Fruit fly (Drosophila melanogaster) whole organism, prepupa: ENCODE results near the gene L2HGDH.

Experiments used
- CG10631 ChIP-seq: fragments of 200-800 bp; sonication (Bioruptor generic); optimal IDR thresholded peaks from 2 replicates; lab custom pipeline; 2016; ENCODE audit warnings: missing biosample characterization, missing genetic modification characterization
- CG11294 ChIP-seq: fragments of 200-800 bp; sonication (Bioruptor generic); IDR thresholded peaks from 2 replicates; pipeline ENCODE4 v1.3.6; 2022; ENCODE audit warnings: missing biosample characterization, missing genetic modification characterization
- CG11762 ChIP-seq: fragments of 200-800 bp; sonication (Bioruptor generic); optimal IDR thresholded peaks from 3 replicates; lab custom pipeline; 2016; ENCODE audit warnings: missing biosample characterization, missing genetic modification characterization; ENCODE audit not compliant: insufficient read depth
- CG11902 ChIP-seq: fragments of 200-800 bp; sonication (Bioruptor generic); optimal IDR thresholded peaks from 3 replicates; lab custom pipeline; 2016; ENCODE audit warnings: missing biosample characterization, missing genetic modification characterization
- CG15336 ChIP-seq: fragments of 200-800 bp; sonication (Bioruptor generic); IDR thresholded peaks from 2 replicates; pipeline ENCODE4 v1.3.6; 2022; ENCODE audit warnings: missing biosample characterization, missing genetic modification characterization
- CG1621 ChIP-seq: fragments of 200-800 bp; sonication (Bioruptor generic); optimal IDR thresholded peaks from 3 replicates; lab custom pipeline; 2018; ENCODE audit warnings: missing biosample characterization, mild to moderate bottlenecking, missing genetic modification characterization
- CG16779 ChIP-seq: fragments of 200-800 bp; sonication (Bioruptor generic); optimal IDR thresholded peaks from 3 replicates; lab custom pipeline; 2017; ENCODE audit warnings: missing biosample characterization, mild to moderate bottlenecking, missing genetic modification characterization
- CG3032 ChIP-seq: fragments of 200-800 bp; optimal IDR thresholded peaks from 2 replicates; lab custom pipeline; 2019; ENCODE audit warnings: missing biosample characterization, mild to moderate bottlenecking, missing genetic modification characterization, moderate library complexity
- CG31627 ChIP-seq: fragments of 200-800 bp; sonication (Bioruptor generic); optimal IDR thresholded peaks from 3 replicates; lab custom pipeline; 2016; ENCODE audit warnings: missing biosample characterization, missing genetic modification characterization
- CG32006 ChIP-seq: fragments of 200-800 bp; sonication (Bioruptor generic); optimal IDR thresholded peaks from 3 replicates; lab custom pipeline; 2017; ENCODE audit warnings: missing biosample characterization, mild to moderate bottlenecking, missing genetic modification characterization
- CG34406 ChIP-seq: fragments of 200-800 bp; sonication (Bioruptor generic); optimal IDR thresholded peaks from 3 replicates; lab custom pipeline; 2016; ENCODE audit warnings: missing biosample characterization, missing genetic modification characterization
- CG3919 ChIP-seq: fragments of 200-800 bp; sonication (Bioruptor generic); optimal IDR thresholded peaks from 3 replicates; lab custom pipeline; 2016; ENCODE audit warnings: missing biosample characterization, missing genetic modification characterization
- CG4318 ChIP-seq: fragments of 200-800 bp; sonication (Bioruptor generic); optimal IDR thresholded peaks from 3 replicates; lab custom pipeline; 2017; ENCODE audit warnings: missing biosample characterization, mild to moderate bottlenecking, missing genetic modification characterization
- CG6163 ChIP-seq: fragments of 200-800 bp; sonication (Bioruptor generic); IDR thresholded peaks from 3 replicates; pipeline ENCODE4 v1.3.6; 2022; ENCODE audit warnings: missing biosample characterization, missing genetic modification characterization
- CG6276 ChIP-seq: fragments of 200-800 bp; sonication (Bioruptor generic); optimal IDR thresholded peaks from 2 replicates; lab custom pipeline; 2017; ENCODE audit warnings: missing biosample characterization, mild to moderate bottlenecking, missing genetic modification characterization
- CG6792 ChIP-seq: fragments of 200-800 bp; sonication (Bioruptor generic); optimal IDR thresholded peaks from 3 replicates; lab custom pipeline; 2016; ENCODE audit warnings: missing biosample characterization, missing genetic modification characterization
- CG6808 ChIP-seq: fragments of 200-800 bp; sonication (Bioruptor generic); optimal IDR thresholded peaks from 3 replicates; lab custom pipeline; 2017; ENCODE audit warnings: missing biosample characterization, missing genetic modification characterization, mild to moderate bottlenecking, moderate library complexity, missing genetic modification reagents
- CG6854 ChIP-seq: fragments of 200-800 bp; sonication (Bioruptor generic); optimal IDR thresholded peaks from 2 replicates; lab custom pipeline; 2017; ENCODE audit warnings: missing biosample characterization, mild to moderate bottlenecking, missing genetic modification characterization
- CG7368 ChIP-seq: fragments of 200-800 bp; sonication (Bioruptor generic); optimal IDR thresholded peaks from 3 replicates; lab custom pipeline; 2016; ENCODE audit warnings: missing biosample characterization, missing genetic modification characterization
- CG8119 ChIP-seq: fragments of 200-800 bp; sonication (Bioruptor generic); IDR thresholded peaks from 3 replicates; pipeline ENCODE4 v1.3.6; 2022; ENCODE audit warnings: missing biosample characterization, missing genetic modification characterization
- CG8319 ChIP-seq: fragments of 200-800 bp; sonication (Bioruptor generic); optimal IDR thresholded peaks from 3 replicates; lab custom pipeline; 2016; ENCODE audit warnings: missing biosample characterization, missing genetic modification characterization
- CG8632 ChIP-seq: fragments of 200-800 bp; sonication (Bioruptor generic); optimal IDR thresholded peaks from 3 replicates; lab custom pipeline; 2016; ENCODE audit warnings: missing biosample characterization, missing genetic modification characterization
- Eip75B ChIP-seq: fragments of 200-800 bp; sonication (Bioruptor generic); optimal IDR thresholded peaks from 3 replicates; lab custom pipeline; 2016; ENCODE audit warnings: missing biosample characterization, missing genetic modification characterization
- Eip93F ChIP-seq: fragments of 200-800 bp; sonication (Bioruptor generic); optimal IDR thresholded peaks from 2 replicates; lab custom pipeline; 2016; ENCODE audit warnings: missing biosample characterization, mild to moderate bottlenecking, missing genetic modification characterization
- Ets21C ChIP-seq: fragments of 200-800 bp; sonication (Bioruptor generic); optimal IDR thresholded peaks from 3 replicates; lab custom pipeline; 2016; ENCODE audit warnings: missing biosample characterization, missing genetic modification characterization
- Ets96B ChIP-seq: fragments of 200-800 bp; optimal IDR thresholded peaks from 2 replicates; lab custom pipeline; 2019; ENCODE audit warnings: missing biosample characterization, mild to moderate bottlenecking, missing genetic modification characterization, moderate library complexity
- Gug ChIP-seq: fragments of 200-800 bp; sonication (Bioruptor generic); IDR thresholded peaks from 2 replicates; pipeline ENCODE4 v1.3.6; 2022; ENCODE audit warnings: missing biosample characterization, missing genetic modification characterization
- Hr38 ChIP-seq: sonication (Bioruptor generic); optimal IDR thresholded peaks from 2 replicates; lab custom pipeline; 2016; ENCODE audit warnings: missing biosample characterization, missing genetic modification characterization
- Hr4 ChIP-seq: fragments of 200-800 bp; sonication (Bioruptor generic); optimal IDR thresholded peaks from 3 replicates; lab custom pipeline; 2016; ENCODE audit warnings: missing biosample characterization, missing genetic modification characterization
- Lpt ChIP-seq: fragments of 200-800 bp; sonication (Bioruptor generic); optimal IDR thresholded peaks from 3 replicates; lab custom pipeline; 2016; ENCODE audit warnings: missing biosample characterization, missing genetic modification characterization
- OdsH ChIP-seq: fragments of 200-800 bp; sonication (Bioruptor generic); optimal IDR thresholded peaks from 3 replicates; lab custom pipeline; 2016; ENCODE audit warnings: missing biosample characterization, missing genetic modification characterization
- Smox ChIP-seq: fragments of 200-800 bp; sonication (Bioruptor generic); optimal IDR thresholded peaks from 3 replicates; lab custom pipeline; 2016; ENCODE audit warnings: missing biosample characterization, missing genetic modification characterization
- Sox102F ChIP-seq: fragments of 200-800 bp; sonication (Bioruptor generic); optimal IDR thresholded peaks from 2 replicates; lab custom pipeline; 2016; ENCODE audit warnings: missing biosample characterization, mild to moderate bottlenecking, missing genetic modification characterization
- Sox14 ChIP-seq: fragments of 200-800 bp; sonication (Bioruptor generic); optimal IDR thresholded peaks from 3 replicates; lab custom pipeline; 2016; ENCODE audit warnings: missing biosample characterization, missing genetic modification characterization
- Sox15 ChIP-seq: fragments of 200-800 bp; sonication (Bioruptor generic); optimal IDR thresholded peaks from 3 replicates; lab custom pipeline; 2016; ENCODE audit warnings: missing biosample characterization, missing genetic modification characterization
- achi ChIP-seq: fragments of 200-800 bp; sonication (Bioruptor generic); optimal IDR thresholded peaks from 3 replicates; lab custom pipeline; 2016; ENCODE audit warnings: missing biosample characterization, missing genetic modification characterization
- acj6 ChIP-seq: fragments of 200-800 bp; sonication (Bioruptor generic); optimal IDR thresholded peaks from 3 replicates; lab custom pipeline; 2016; ENCODE audit warnings: missing biosample characterization, missing genetic modification characterization
- cyc ChIP-seq: fragments of 200-800 bp; sonication (Bioruptor generic); optimal IDR thresholded peaks from 3 replicates; lab custom pipeline; 2016; ENCODE audit warnings: missing biosample characterization, missing genetic modification characterization
- dac ChIP-seq: fragments of 200-800 bp; sonication (Bioruptor generic); optimal IDR thresholded peaks from 2 replicates; lab custom pipeline; 2017; ENCODE audit warnings: missing biosample characterization, mild to moderate bottlenecking, missing genetic modification characterization
- dsx ChIP-seq: fragments of 200-800 bp; optimal IDR thresholded peaks from 3 replicates; lab custom pipeline; 2019; ENCODE audit warnings: missing biosample characterization, mild to moderate bottlenecking, missing genetic modification characterization, moderate library complexity; ENCODE audit not compliant: poor library complexity, severe bottlenecking
- eg ChIP-seq: fragments of 200-800 bp; sonication (Bioruptor generic); IDR thresholded peaks from 3 replicates; pipeline ENCODE4 v1.3.6; 2022; ENCODE audit warnings: missing biosample characterization, missing genetic modification characterization
- esn ChIP-seq: fragments of 200-800 bp; sonication (Bioruptor generic); optimal IDR thresholded peaks from 2 replicates; lab custom pipeline; 2016; ENCODE audit warnings: missing biosample characterization, mild to moderate bottlenecking, missing genetic modification characterization, moderate library complexity
- fd59A ChIP-seq: fragments of 200-800 bp; sonication (Bioruptor generic); optimal IDR thresholded peaks from 2 replicates; lab custom pipeline; 2017; ENCODE audit warnings: missing biosample characterization, mild to moderate bottlenecking, missing genetic modification characterization, missing genetic modification reagents
- fkh ChIP-seq: fragments of 200-800 bp; sonication (Bioruptor generic); optimal IDR thresholded peaks from 3 replicates; lab custom pipeline; 2017; ENCODE audit warnings: missing biosample characterization, mild to moderate bottlenecking, missing genetic modification characterization, moderate library complexity
- lz ChIP-seq: fragments of 200-800 bp; sonication (Bioruptor generic); optimal IDR thresholded peaks from 3 replicates; lab custom pipeline; 2016; ENCODE audit warnings: missing biosample characterization, missing genetic modification characterization
- net ChIP-seq: fragments of 200-800 bp; sonication (Bioruptor generic); optimal IDR thresholded peaks from 3 replicates; lab custom pipeline; 2016; ENCODE audit warnings: missing biosample characterization, missing genetic modification characterization
- pdm3 ChIP-seq: fragments of 200-800 bp; sonication (Bioruptor generic); optimal IDR thresholded peaks from 3 replicates; lab custom pipeline; 2016; ENCODE audit warnings: missing biosample characterization, missing genetic modification characterization
- spab ChIP-seq: fragments of 200-800 bp; sonication (Bioruptor generic); optimal IDR thresholded peaks from 2 replicates; lab custom pipeline; 2017; ENCODE audit warnings: missing biosample characterization, mild to moderate bottlenecking, missing genetic modification characterization, missing genetic modification reagents
- ss ChIP-seq, 2 experiments: fragments of 200-800 bp; sonication (Bioruptor generic); optimal IDR thresholded peaks; 2 replicates in 1 of 2; 3 replicates in 1 of 2; lab custom pipeline; 2017 to 2018; ENCODE audit warnings: mild to moderate bottlenecking in 2 of 2, missing biosample characterization in 2 of 2, missing genetic modification characterization in 2 of 2, moderate library complexity in 1 of 2
- svp ChIP-seq: fragments of 200-800 bp; sonication (Bioruptor generic); peaks from one replicate; lab custom pipeline; 2016; ENCODE audit warnings: missing biosample characterization, missing genetic modification characterization
- vri ChIP-seq: fragments of 200-800 bp; sonication (Bioruptor generic); optimal IDR thresholded peaks from 3 replicates; lab custom pipeline; 2016; ENCODE audit warnings: missing biosample characterization, mild to moderate bottlenecking, missing genetic modification characterization

L2HGDH gene

DNA sequence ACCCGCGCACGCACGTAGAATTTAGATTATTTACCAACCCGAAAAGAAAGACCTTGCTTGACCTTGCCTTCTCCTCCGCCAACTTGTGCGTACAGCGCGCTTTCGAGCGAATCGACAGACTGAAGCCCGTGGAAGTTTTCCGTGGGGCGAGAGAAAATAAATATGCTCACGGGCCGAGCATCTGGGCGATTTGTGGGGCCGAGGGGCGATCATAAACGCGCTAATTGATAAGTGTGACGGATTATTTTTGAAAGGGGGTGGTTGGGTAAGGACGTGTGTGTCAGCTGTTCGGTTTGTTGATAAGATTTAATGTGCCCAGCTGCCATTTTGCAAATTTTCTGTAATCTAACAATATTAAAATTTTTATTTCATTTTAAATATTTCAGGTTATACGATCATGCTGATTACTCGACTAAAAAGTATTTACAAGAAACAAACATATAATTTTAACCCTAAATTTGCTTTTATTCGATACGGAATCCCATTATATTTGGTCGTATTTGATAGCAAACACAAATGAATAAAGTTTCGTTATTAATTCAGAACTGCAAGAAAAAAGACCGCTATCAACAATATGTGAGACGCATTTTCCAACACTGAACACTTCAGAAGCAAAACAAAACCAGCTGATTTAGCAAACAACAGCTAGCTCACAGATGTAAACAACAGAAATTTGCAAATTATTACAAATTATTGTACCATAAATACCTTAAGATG, at the start of gene L2HGDH, which contains the start of gene CG10431:
L2HGDH (minus strand) TSS at position 386 of the 717 bp plus-strand sequence.
CG10431 (plus strand) TSS at position 648 of the 717 bp plus-strand sequence.
- TF ChIP-seq Sox15 (peak; percentile 29), CG8119 (GFP tag; lab: Robert Waterston, UW) (no peak), dac (GFP tag; lab: Kevin White, UChicago) (no peak), esn (GFP tag; lab: Kevin White, UChicago) (peak; percentile 77), lz (GFP tag; lab: Kevin White, UChicago) (peak; percentile 70), CG6163 (GFP tag; lab: Robert Waterston, UW) (0 out of 3 replicates have a peak, but pooled peaks have one; percentile 22), CG11762 (GFP tag; lab: Kevin White, UChicago) (peak; percentile 23), CG3919 (no peak), Ets96B (tag; lab: Kevin White, UChicago) (peak; percentile 52), CG11902 (no peak), Hr38 (GFP tag; lab: Kevin White, UChicago) (no peak), acj6 (peak; percentile 69), CG8632 (GFP tag; lab: Kevin White, UChicago) (no peak), net (GFP tag; lab: Kevin White, UChicago) (no peak), CG11294 (GFP tag; lab: Robert Waterston, UW) (no peak), pdm3 (GFP tag; lab: Kevin White, UChicago) (no peak), CG31627 (peak; percentile 65), Sox14 (GFP tag; lab: Kevin White, UChicago) (peak; percentile 65), cyc (GFP tag; lab: Kevin White, UChicago) (no peak), Gug (GFP tag; lab: Robert Waterston, UW) (no peak), achi (GFP tag; lab: Kevin White, UChicago) (peak; percentile 72), Eip75B (GFP tag; lab: Kevin White, UChicago) (no peak), CG1621 (tag; lab: Kevin White, UChicago) (no peak), CG15336 (GFP tag; lab: Robert Waterston, UW) (peak; percentile 34; the same call in 1 of the 2 replicates), CG32006 (no peak), OdsH (GFP tag; lab: Kevin White, UChicago) (no peak), CG6808 (GFP tag; lab: Kevin White, UChicago) (no peak), CG6792 (GFP tag; lab: Kevin White, UChicago) (peak; percentile 61), ss (GFP tag; optimal IDR thresholded peaks at IDR 0.05; lab: Kevin White, UChicago) (peak in 1 of 2 experiments; percentile 56), Ets21C (peak; percentile 55), CG6854 (GFP tag; lab: Kevin White, UChicago) (peak; percentile 57), CG3032 (tag; lab: Kevin White, UChicago) (peak; percentile 69), CG8319 (peak; percentile 58), vri (GFP tag; lab: Kevin White, UChicago) (peak; percentile 58), CG16779 (no peak), dsx (GFP tag; lab: Kevin White, UChicago) (no peak), fd59A (GFP tag; lab: Kevin White, UChicago) (peak; percentile 43), eg (GFP tag; lab: Robert Waterston, UW) (peak; percentile 74), Hr4 (GFP tag; lab: Kevin White, UChicago) (no peak), CG4318 (GFP tag; lab: Kevin White, UChicago) (no peak), fkh (GFP tag; lab: Kevin White, UChicago) (peak; percentile 89), Smox (GFP tag; lab: Kevin White, UChicago) (no peak), CG6276 (GFP tag; lab: Kevin White, UChicago) (no peak), CG10631 (GFP tag; lab: Kevin White, UChicago) (peak; percentile 83), Sox102F (GFP tag; lab: Kevin White, UChicago) (no peak), Lpt (GFP tag; lab: Kevin White, UChicago) (peak; percentile 49), Eip93F (GFP tag; lab: Kevin White, UChicago) (peak; percentile 30), CG7368 (GFP tag; lab: Kevin White, UChicago) (peak; percentile 25), spab (GFP tag; lab: Kevin White, UChicago) (no peak), CG34406 (no peak), svp (GFP tag; lab: Kevin White, UChicago) (peak; percentile 97)
